Worm (Caenorhabditis elegans) whole organism, L2 larva: ENCODE measurements around the gene K02F3.2.

Experiments
- alr-1 ChIP-seq: fragments of 150-350 bp; optimal IDR thresholded peaks from 2 replicates; lab custom pipeline; 2014; ENCODE audit warnings: missing biosample characterization, missing genetic modification characterization
- ama-1 ChIP-seq: fragments of 150-350 bp; optimal IDR thresholded peaks from 2 replicates; lab custom pipeline; 2018; ENCODE audit warnings: inconsistent platforms
- elt-3 ChIP-seq: sonication (generic microtip); optimal IDR thresholded peaks from 2 replicates; lab custom pipeline; 2017; ENCODE audit warnings: missing biosample characterization, missing genetic modification characterization
- lin-11 ChIP-seq: fragments of 150-350 bp; sonication (generic microtip); optimal IDR thresholded peaks from 2 replicates; lab custom pipeline; 2014; ENCODE audit warnings: missing biosample characterization, missing genetic modification characterization, inconsistent platforms, mixed read lengths
- lin-13 ChIP-seq: fragments of 150-350 bp; optimal IDR thresholded peaks from 2 replicates; lab custom pipeline; 2014; ENCODE audit warnings: missing biosample characterization, missing genetic modification reagents, missing genetic modification characterization
- lsy-2 ChIP-seq, 2 experiments: fragments of 150-350 bp in 1 of 2; sonication (generic microtip) in 1 of 2; optimal IDR thresholded peaks; 2 replicates each; lab custom pipeline; 2014 to 2017; ENCODE audit warnings: missing biosample characterization in 2 of 2, missing genetic modification characterization in 2 of 2
- nhr-11 ChIP-seq: fragments of 150-350 bp; optimal IDR thresholded peaks from 2 replicates; lab custom pipeline; 2014; ENCODE audit warnings: missing biosample characterization, missing genetic modification characterization
- nhr-21 ChIP-seq: fragments of 150-350 bp; optimal IDR thresholded peaks from 2 replicates; lab custom pipeline; 2014; ENCODE audit warnings: missing biosample characterization, missing genetic modification characterization
- nhr-237 ChIP-seq: fragments of 150-350 bp; optimal IDR thresholded peaks from 2 replicates; lab custom pipeline; 2014; ENCODE audit warnings: missing biosample characterization, missing genetic modification characterization
- sem-4 ChIP-seq: fragments of 150-350 bp; optimal IDR thresholded peaks from 2 replicates; lab custom pipeline; 2014; ENCODE audit warnings: missing biosample characterization, missing genetic modification reagents, missing genetic modification characterization
- snpc-4 ChIP-seq: fragments of 150-350 bp; optimal IDR thresholded peaks from 2 replicates; lab custom pipeline; 2014; ENCODE audit warnings: missing biosample characterization, missing genetic modification characterization
- ztf-4 ChIP-seq: fragments of 150-350 bp; optimal IDR thresholded peaks from 2 replicates; lab custom pipeline; 2014; ENCODE audit warnings: missing biosample characterization, missing genetic modification characterization

DNA sequence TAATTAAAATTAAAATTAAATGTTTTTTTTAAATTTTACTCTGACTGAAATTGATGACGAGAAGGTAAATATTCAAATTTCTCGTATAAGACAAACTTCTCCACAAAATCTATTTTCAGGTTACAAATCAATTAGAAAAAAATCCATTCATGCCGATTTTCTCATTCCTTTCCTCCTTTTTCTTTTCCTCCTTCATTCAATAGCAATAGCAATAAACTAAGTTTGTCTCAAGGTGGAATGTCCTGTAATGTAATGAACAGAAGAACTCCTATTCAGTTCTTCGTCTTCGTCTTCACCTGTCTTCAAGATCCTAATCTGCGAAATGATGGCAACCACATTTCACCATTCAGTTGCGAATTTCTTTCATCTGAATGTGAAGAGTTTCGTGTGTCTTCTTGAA is 29.8 kb upstream of the K02F3.2 start, which contains the start of gene dac-1:
- TF ChIP-seq nhr-237 (tag; lab: Kevin White, UChicago) (no peak), lin-13 (GFP tag; lab: Kevin White, UChicago) (no peak), alr-1 (tag; lab: Kevin White, UChicago) (no peak), snpc-4 (no peak), lsy-2 (tag; optimal IDR thresholded peaks at IDR 0.05; lab: Kevin White, UChicago) (no peak), sem-4 (tag; lab: Kevin White, UChicago) (no peak), lin-11 (no peak), ama-1 (lab: Kevin White, UChicago) (no peak), nhr-21 (tag; lab: Kevin White, UChicago) (no peak), elt-3 (tag; lab: Kevin White, UChicago) (no peak), nhr-11 (tag; lab: Kevin White, UChicago) (no peak), ztf-4 (tag; lab: Kevin White, UChicago) (no peak)
